Worm (Caenorhabditis elegans) whole organism, L1 larva: Measurements from ENCODE around the gene Y49E10.18.

Experiments
- C16A3.4 ChIP-seq: fragments of 150-350 bp; optimal IDR thresholded peaks from 2 replicates; lab custom pipeline; 2014; ENCODE audit warnings: missing biosample characterization, missing genetic modification characterization
- C34B4.2 ChIP-seq: sonication (generic microtip); optimal IDR thresholded peaks from 2 replicates; lab custom pipeline; 2017; ENCODE audit warnings: mild to moderate bottlenecking, missing genetic modification characterization, missing compliant biosample characterization
- F16B12.6 ChIP-seq: fragments of 150-350 bp; optimal IDR thresholded peaks from 2 replicates; lab custom pipeline; 2014; ENCODE audit warnings: missing biosample characterization, missing genetic modification characterization
- Y116A8C.19 ChIP-seq: sonication (generic microtip); optimal IDR thresholded peaks from 2 replicates; lab custom pipeline; 2016; ENCODE audit warnings: missing compliant biosample characterization, missing genetic modification characterization, borderline replicate concordance
- aly-2 ChIP-seq: fragments of 150-350 bp; optimal IDR thresholded peaks from 2 replicates; lab custom pipeline; 2014; ENCODE audit warnings: missing biosample characterization, missing genetic modification characterization
- ama-1 ChIP-seq: fragments of 150-350 bp; optimal IDR thresholded peaks from 2 replicates; lab custom pipeline; 2014
- blmp-1 ChIP-seq: fragments of 150-350 bp; optimal IDR thresholded peaks from 2 replicates; lab custom pipeline; 2014; ENCODE audit warnings: missing biosample characterization, missing genetic modification characterization
- ceh-8 ChIP-seq: fragments of 200-800 bp; sonication (Bioruptor generic); optimal IDR thresholded peaks from 2 replicates; lab custom pipeline; 2018; ENCODE audit warnings: mild to moderate bottlenecking, missing genetic modification characterization, moderate library complexity, missing compliant biosample characterization
- ceh-90 ChIP-seq: sonication (generic microtip); optimal IDR thresholded peaks from 2 replicates; lab custom pipeline; 2016; ENCODE audit warnings: missing genetic modification characterization, missing compliant biosample characterization
- ces-1 ChIP-seq: fragments of 150-350 bp; optimal IDR thresholded peaks from 2 replicates; lab custom pipeline; 2014; ENCODE audit warnings: missing biosample characterization, missing genetic modification reagents, missing genetic modification characterization
- dsc-1 ChIP-seq: sonication (generic microtip); optimal IDR thresholded peaks from 2 replicates; lab custom pipeline; 2016; ENCODE audit warnings: mild to moderate bottlenecking, missing genetic modification characterization, missing compliant biosample characterization
- efl-1 ChIP-seq, 4 experiments: fragments of 150-350 bp; optimal IDR thresholded peaks in 3 of 4; peaks in 1 of 4; 1 replicate in 1 of 4; 2 replicates in 3 of 4; lab custom pipeline; 2014; ENCODE audit warnings: missing biosample characterization in 2 of 4, missing genetic modification characterization in 2 of 4, missing genetic modification reagents in 2 of 4
- ets-5 ChIP-seq: fragments of 200-800 bp; sonication (Bioruptor generic); IDR thresholded peaks from 2 replicates; pipeline ENCODE4 v1.3.6; 2022; ENCODE audit warnings: missing genetic modification characterization, missing compliant biosample characterization
- fos-1 ChIP-seq: fragments of 150-350 bp; optimal IDR thresholded peaks from 2 replicates; lab custom pipeline; 2014; ENCODE audit warnings: missing biosample characterization, missing genetic modification characterization
- hlh-17 ChIP-seq: fragments of 200-800 bp; sonication (Bioruptor generic); optimal IDR thresholded peaks from 2 replicates; lab custom pipeline; 2018; ENCODE audit warnings: missing genetic modification characterization, mild to moderate bottlenecking, missing compliant biosample characterization, moderate library complexity, borderline replicate concordance
- hlh-4 ChIP-seq: sonication (generic microtip); optimal IDR thresholded peaks from 2 replicates; lab custom pipeline; 2016; ENCODE audit warnings: mild to moderate bottlenecking, missing genetic modification characterization, missing compliant biosample characterization
- irx-1 ChIP-seq: sonication (generic microtip); optimal IDR thresholded peaks from 2 replicates; lab custom pipeline; 2016; ENCODE audit warnings: missing genetic modification characterization, missing compliant biosample characterization
- isw-1 ChIP-seq: fragments of 200-800 bp; sonication (Bioruptor generic); IDR thresholded peaks from 2 replicates; pipeline ENCODE4 v1.3.6; 2022; ENCODE audit warnings: missing genetic modification characterization, missing compliant biosample characterization
- lin-13 ChIP-seq: fragments of 150-350 bp; optimal IDR thresholded peaks from 2 replicates; lab custom pipeline; 2014; ENCODE audit warnings: missing biosample characterization, missing genetic modification reagents, missing genetic modification characterization
- lin-14 ChIP-seq: fragments of 200-800 bp; sonication (Bioruptor generic); optimal IDR thresholded peaks from 2 replicates; lab custom pipeline; 2018; ENCODE audit warnings: mild to moderate bottlenecking, missing genetic modification characterization, moderate library complexity, missing compliant biosample characterization
- lin-35 ChIP-seq, 2 experiments: fragments of 150-350 bp; optimal IDR thresholded peaks; 2 replicates each; lab custom pipeline; 2014; ENCODE audit warnings: missing biosample characterization in 2 of 2, missing genetic modification characterization in 2 of 2, missing genetic modification reagents in 2 of 2
- lir-3 ChIP-seq: sonication (generic microtip); optimal IDR thresholded peaks from 2 replicates; lab custom pipeline; 2016; ENCODE audit warnings: mild to moderate bottlenecking, missing genetic modification characterization, moderate library complexity, missing compliant biosample characterization; ENCODE audit not compliant: poor library complexity
- mab-9 ChIP-seq: fragments of 200-800 bp; sonication (Bioruptor generic); IDR thresholded peaks from 2 replicates; pipeline ENCODE4 v1.3.6; 2022; ENCODE audit warnings: missing genetic modification reagents, missing genetic modification characterization, missing compliant biosample characterization
- mdl-1 ChIP-seq, 2 experiments: fragments of 150-350 bp; optimal IDR thresholded peaks; 2 replicates each; lab custom pipeline; 2014 to 2017; ENCODE audit warnings: missing biosample characterization in 2 of 2, missing genetic modification characterization in 2 of 2, inconsistent platforms in 1 of 2
- mep-1 ChIP-seq: fragments of 150-350 bp; optimal IDR thresholded peaks from 2 replicates; lab custom pipeline; 2014; ENCODE audit warnings: missing biosample characterization, missing genetic modification characterization
- nhr-11 ChIP-seq: fragments of 150-350 bp; optimal IDR thresholded peaks from 2 replicates; lab custom pipeline; 2014; ENCODE audit warnings: missing biosample characterization, missing genetic modification characterization
- nhr-12 ChIP-seq: sonication (generic microtip); optimal IDR thresholded peaks from 2 replicates; lab custom pipeline; 2017; ENCODE audit warnings: missing biosample characterization, missing genetic modification characterization
- nhr-20 ChIP-seq: sonication (generic microtip); optimal IDR thresholded peaks from 2 replicates; lab custom pipeline; 2016; ENCODE audit warnings: mild to moderate bottlenecking, missing genetic modification characterization, missing compliant biosample characterization
- nhr-28 ChIP-seq: fragments of 150-350 bp; optimal IDR thresholded peaks from 2 replicates; lab custom pipeline; 2014; ENCODE audit warnings: missing biosample characterization, missing genetic modification characterization
- nhr-76 ChIP-seq: sonication (generic microtip); optimal IDR thresholded peaks from 2 replicates; lab custom pipeline; 2017; ENCODE audit warnings: missing biosample characterization, missing genetic modification characterization
- nhr-77 ChIP-seq: fragments of 150-350 bp; optimal IDR thresholded peaks from 2 replicates; lab custom pipeline; 2014; ENCODE audit warnings: missing biosample characterization, missing genetic modification characterization
- nhr-84 ChIP-seq: sonication (generic microtip); optimal IDR thresholded peaks from 2 replicates; lab custom pipeline; 2017; ENCODE audit warnings: missing biosample characterization, missing genetic modification characterization
- nhr-85 ChIP-seq: sonication (generic microtip); peaks from one replicate; lab custom pipeline; 2016; ENCODE audit warnings: missing genetic modification characterization, inconsistent platforms, missing compliant biosample characterization
- nhr-90 ChIP-seq: sonication (generic microtip); optimal IDR thresholded peaks from 2 replicates; lab custom pipeline; 2016; ENCODE audit warnings: mild to moderate bottlenecking, missing genetic modification characterization, missing compliant biosample characterization; ENCODE audit not compliant: poor library complexity
- pag-3 ChIP-seq: sonication (generic microtip); optimal IDR thresholded peaks from 2 replicates; lab custom pipeline; 2017; ENCODE audit warnings: missing genetic modification characterization, mild to moderate bottlenecking, missing compliant biosample characterization, antibody characterized with exemption, borderline replicate concordance; ENCODE audit not compliant: insufficient read depth
- pqm-1 ChIP-seq: sonication (generic microtip); optimal IDR thresholded peaks from 3 replicates; lab custom pipeline; 2017; ENCODE audit warnings: missing biosample characterization, missing genetic modification characterization
- rnt-1 ChIP-seq: sonication (generic microtip); optimal IDR thresholded peaks from 2 replicates; lab custom pipeline; 2016; ENCODE audit warnings: mild to moderate bottlenecking, missing genetic modification characterization, moderate library complexity, missing compliant biosample characterization
- snpc-4 ChIP-seq: fragments of 150-350 bp; optimal IDR thresholded peaks from 2 replicates; lab custom pipeline; 2014; ENCODE audit warnings: missing biosample characterization, missing genetic modification characterization
- sox-4 ChIP-seq: sonication (generic microtip); optimal IDR thresholded peaks from 2 replicates; lab custom pipeline; 2016; ENCODE audit warnings: missing genetic modification characterization, missing compliant biosample characterization
- sup-37 ChIP-seq: fragments of 200-800 bp; sonication (Bioruptor generic); optimal IDR thresholded peaks from 2 replicates; lab custom pipeline; 2018; ENCODE audit warnings: mild to moderate bottlenecking, missing genetic modification characterization, missing compliant biosample characterization
- swsn-7 ChIP-seq: sonication (generic microtip); optimal IDR thresholded peaks from 2 replicates; lab custom pipeline; 2016; ENCODE audit warnings: missing genetic modification characterization, missing compliant biosample characterization
- tbx-2 ChIP-seq: sonication (generic microtip); optimal IDR thresholded peaks from 2 replicates; lab custom pipeline; 2016; ENCODE audit warnings: missing genetic modification characterization, missing compliant biosample characterization
- unc-62 ChIP-seq: fragments of 150-350 bp; optimal IDR thresholded peaks from 2 replicates; lab custom pipeline; 2014; ENCODE audit warnings: missing biosample characterization, missing genetic modification reagents, missing genetic modification characterization
- unc-86 ChIP-seq: sonication (generic microtip); optimal IDR thresholded peaks from 2 replicates; lab custom pipeline; 2016; ENCODE audit warnings: missing genetic modification characterization, missing compliant biosample characterization
- xbp-1 ChIP-seq: sonication (generic microtip); optimal IDR thresholded peaks from 2 replicates; lab custom pipeline; 2016; ENCODE audit warnings: missing genetic modification characterization, missing compliant biosample characterization
- zag-1 ChIP-seq: fragments of 150-350 bp; optimal IDR thresholded peaks from 2 replicates; lab custom pipeline; 2014; ENCODE audit warnings: missing biosample characterization, missing genetic modification characterization
- zip-4 ChIP-seq: fragments of 200-800 bp; sonication (Bioruptor generic); optimal IDR thresholded peaks from 2 replicates; lab custom pipeline; 2018; ENCODE audit warnings: mild to moderate bottlenecking, missing genetic modification characterization, moderate library complexity, missing compliant biosample characterization
- ztf-11 ChIP-seq, 2 experiments: sonication (generic microtip); optimal IDR thresholded peaks; 2 replicates each; lab custom pipeline; 2016 to 2017; ENCODE audit warnings: missing genetic modification characterization in 2 of 2, missing biosample characterization in 1 of 2, missing compliant biosample characterization in 1 of 2
- ztf-4 ChIP-seq: fragments of 150-350 bp; optimal IDR thresholded peaks from 2 replicates; lab custom pipeline; 2014; ENCODE audit warnings: missing biosample characterization, missing genetic modification characterization

Gene Y49E10.18

ce11 chrIII:12411668-12412067, 34.2 kb downstream of the Y49E10.18 start:
- TF ChIP-seq nhr-11 (tag; lab: Kevin White, UChicago) (no peak), hlh-17 (GFP tag; lab: Kevin White, UChicago) (no peak), efl-1 (optimal IDR thresholded peaks at IDR 0.05; lab: Kevin White, UChicago) (no peak), efl-1 (GFP tag; optimal IDR thresholded peaks at IDR 0.05 in 1 of 2; lab: Kevin White, UChicago) (no peak), snpc-4 (tag; lab: Kevin White, UChicago) (no peak), nhr-90 (tag; lab: Kevin White, UChicago) (no peak), unc-62 (no peak), swsn-7 (tag; lab: Kevin White, UChicago) (no peak), F16B12.6 (no peak), tbx-2 (tag; lab: Kevin White, UChicago) (no peak), aly-2 (tag; lab: Kevin White, UChicago) (no peak), mab-9 (GFP tag; lab: Robert Waterston, UW) (no peak)
- TF ChIP-seq, all 84 proteins: peak for 0

- no peak for TF ChIP-seq tbx-2 (tag; lab: Kevin White, UChicago)
- no peak for TF ChIP-seq lin-13 (GFP tag; lab: Kevin White, UChicago)
- no peak for TF ChIP-seq nhr-84 (tag; lab: Kevin White, UChicago)
- no peak for TF ChIP-seq lin-35 (GFP tag; optimal IDR thresholded peaks at IDR 0.05; lab: Kevin White, UChicago)
- no peak for TF ChIP-seq nhr-12 (tag; lab: Kevin White, UChicago)
- TF ChIP-seq dsc-1: no peak
- TF ChIP-seq nhr-76 (tag; lab: Kevin White, UChicago): no peak
- TF ChIP-seq ceh-90 (tag; lab: Kevin White, UChicago): no peak
- no peak for TF ChIP-seq blmp-1 (tag; lab: Kevin White, UChicago)
- no peak for TF ChIP-seq aly-2 (tag; lab: Kevin White, UChicago)
- no peak for TF ChIP-seq nhr-85 (tag; lab: Kevin White, UChicago)
- no peak for TF ChIP-seq sox-4
- TF ChIP-seq nhr-28 (tag; lab: Kevin White, UChicago): no peak
- no peak for TF ChIP-seq xbp-1 (tag; lab: Kevin White, UChicago)
- TF ChIP-seq pqm-1: no peak
- no peak for TF ChIP-seq zag-1 (tag; lab: Kevin White, UChicago)
- no peak for TF ChIP-seq nhr-77 (tag; lab: Kevin White, UChicago)
- no peak for TF ChIP-seq nhr-20
- TF ChIP-seq zip-4: no peak
- no peak for TF ChIP-seq ztf-4 (tag; lab: Kevin White, UChicago)
- TF ChIP-seq, all 84 proteins: peak for 0
Observed at ce11 chrIII:12411059-12411458, 34.8 kb downstream of the Y49E10.18 start.

DNA sequence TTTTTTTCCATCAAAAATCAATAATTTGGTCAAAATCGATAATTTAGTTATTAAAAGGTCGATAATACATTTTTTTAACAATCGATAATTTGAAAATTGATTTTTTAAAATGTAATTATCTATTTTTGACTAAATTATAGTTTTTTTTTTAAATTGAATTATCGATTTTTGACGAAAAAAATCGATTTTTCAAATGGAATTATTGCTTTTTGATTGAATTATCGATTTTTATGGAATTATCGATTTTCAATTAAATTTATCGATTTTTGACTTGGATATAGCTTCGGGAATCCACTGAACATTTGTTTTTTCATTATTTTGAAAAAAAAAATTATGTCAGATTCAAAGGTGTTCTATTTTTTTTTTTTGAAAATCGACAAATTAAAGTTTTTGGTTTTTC, 35.6 kb downstream of the Y49E10.18 start:
- TF ChIP-seq rnt-1 (tag; lab: Kevin White, UChicago) (no peak), mep-1 (no peak), nhr-90 (tag; lab: Kevin White, UChicago) (no peak), ces-1 (GFP tag; lab: Kevin White, UChicago) (no peak), efl-1 (optimal IDR thresholded peaks at IDR 0.05; lab: Kevin White, UChicago) (no peak), efl-1 (GFP tag; optimal IDR thresholded peaks at IDR 0.05 in 1 of 2; lab: Kevin White, UChicago) (no peak), mdl-1 (tag; optimal IDR thresholded peaks at IDR 0.05; lab: Kevin White, UChicago) (no peak), Y116A8C.19 (tag; lab: Kevin White, UChicago) (no peak), ama-1 (no peak), sup-37 (GFP tag; lab: Kevin White, UChicago) (no peak), hlh-4 (tag; lab: Kevin White, UChicago) (no peak)

DNA sequence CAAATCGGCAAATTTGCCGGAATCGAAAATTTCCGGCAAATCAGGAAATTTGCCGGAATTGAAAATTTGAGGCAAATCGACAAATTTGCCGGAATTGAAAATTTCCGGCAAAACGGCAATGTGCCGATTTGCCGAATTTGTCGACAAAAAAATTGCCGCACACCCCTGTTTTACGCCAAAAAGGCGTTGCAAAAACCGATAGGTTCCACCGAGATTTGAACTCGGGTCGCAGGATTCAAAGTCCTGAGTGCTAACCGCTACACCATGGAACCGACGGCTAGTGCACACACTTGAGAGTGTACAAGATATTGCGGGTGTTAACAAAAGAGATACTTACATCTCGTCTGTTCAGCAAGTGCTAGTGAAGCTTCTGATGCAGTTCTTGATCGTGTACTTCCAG, 46.2 kb downstream of the Y49E10.18 start:
- TF ChIP-seq ceh-8 (GFP tag; lab: Kevin White, UChicago): no peak
- TF ChIP-seq pag-3: no peak
- TF ChIP-seq nhr-90 (tag; lab: Kevin White, UChicago): no peak
- no peak for TF ChIP-seq snpc-4 (tag; lab: Kevin White, UChicago)
- TF ChIP-seq lin-14: no peak
- no peak for TF ChIP-seq isw-1 (GFP tag; lab: Robert Waterston, UW)
- peak in 1 of 2 experiments; percentile 46 for TF ChIP-seq efl-1 (optimal IDR thresholded peaks at IDR 0.05; lab: Kevin White, UChicago)
- peak; percentile 29 to 92 for TF ChIP-seq efl-1 (GFP tag; optimal IDR thresholded peaks at IDR 0.05 in 1 of 2; lab: Kevin White, UChicago)
- TF ChIP-seq ets-5: no peak
- no peak for TF ChIP-seq C34B4.2 (tag; lab: Kevin White, UChicago)
- no peak for TF ChIP-seq lir-3 (tag; lab: Kevin White, UChicago)
- TF ChIP-seq unc-86 (tag; lab: Kevin White, UChicago): no peak
- TF ChIP-seq irx-1 (tag; lab: Kevin White, UChicago): no peak
- no peak for TF ChIP-seq C16A3.4
- TF ChIP-seq ztf-11 (tag; optimal IDR thresholded peaks at IDR 0.05; lab: Kevin White, UChicago): no peak
- TF ChIP-seq fos-1 (tag; lab: Kevin White, UChicago): no peak
